Fruit fly (Drosophila melanogaster) whole organism, embryonic: ENCODE results near the gene Sec63.
A peak's percentile ranks its signal among the peaks of the same experiment; 100 is the strongest.

Experiments used
- Bgb ChIP-seq: fragments of 200-800 bp; sonication (Bioruptor generic); IDR thresholded peaks from 2 replicates; pipeline ENCODE4 v1.3.6; 2022; ENCODE audit warnings: missing biosample characterization, missing genetic modification characterization; ENCODE audit not compliant: partially characterized antibody
- CG10274 ChIP-seq: fragments of 200-800 bp; sonication (Bioruptor generic); optimal IDR thresholded peaks from 3 replicates; lab custom pipeline; 2017; ENCODE audit warnings: missing biosample characterization, mild to moderate bottlenecking, missing genetic modification characterization
- CG10431 ChIP-seq: fragments of 200-800 bp; sonication (Bioruptor generic); optimal IDR thresholded peaks from 3 replicates; lab custom pipeline; 2018; ENCODE audit warnings: missing biosample characterization, mild to moderate bottlenecking, missing genetic modification characterization
- CG11398 ChIP-seq: fragments of 200-800 bp; sonication (Bioruptor generic); optimal IDR thresholded peaks from 2 replicates; lab custom pipeline; 2016; ENCODE audit warnings: missing biosample characterization, missing genetic modification characterization
- CG13296 ChIP-seq: fragments of 200-800 bp; sonication (Bioruptor generic); optimal IDR thresholded peaks from 3 replicates; lab custom pipeline; 2018; ENCODE audit warnings: missing biosample characterization, mild to moderate bottlenecking, missing genetic modification characterization
- CG13424 ChIP-seq: fragments of 200-800 bp; sonication (Bioruptor generic); optimal IDR thresholded peaks from 2 replicates; lab custom pipeline; 2019; ENCODE audit warnings: missing biosample characterization, mild to moderate bottlenecking, missing genetic modification characterization, moderate library complexity
- CG14014 ChIP-seq: fragments of 200-800 bp; sonication (Bioruptor generic); IDR thresholded peaks from 2 replicates; pipeline ENCODE4 v1.3.6; 2022; ENCODE audit warnings: missing biosample characterization, missing genetic modification characterization
- CG14050 ChIP-seq: fragments of 200-800 bp; sonication (Bioruptor generic); IDR thresholded peaks from 3 replicates; pipeline ENCODE4 v1.3.6; 2022; ENCODE audit warnings: missing biosample characterization, missing genetic modification characterization
- CG14667 ChIP-seq: fragments of 200-800 bp; sonication (Bioruptor generic); IDR thresholded peaks from 2 replicates; pipeline ENCODE4 v1.3.6; 2022; ENCODE audit warnings: missing biosample characterization, missing genetic modification characterization
- CG1529 ChIP-seq: fragments of 200-800 bp; sonication (Bioruptor generic); optimal IDR thresholded peaks from 3 replicates; lab custom pipeline; 2018; ENCODE audit warnings: missing biosample characterization, missing genetic modification characterization
- CG18011 ChIP-seq: fragments of 200-800 bp; sonication (Bioruptor generic); optimal IDR thresholded peaks from 2 replicates; lab custom pipeline; 2017; ENCODE audit warnings: missing biosample characterization, missing genetic modification characterization, mild to moderate bottlenecking, moderate library complexity, missing genotype
- CG3281 ChIP-seq: fragments of 200-800 bp; sonication (Bioruptor generic); optimal IDR thresholded peaks from 3 replicates; lab custom pipeline; 2017; ENCODE audit warnings: missing biosample characterization, mild to moderate bottlenecking, missing genetic modification characterization
- CG6175 ChIP-seq: fragments of 200-800 bp; sonication (Bioruptor generic); IDR thresholded peaks from 3 replicates; pipeline ENCODE4 v1.3.6; 2022; ENCODE audit warnings: missing biosample characterization, missing genetic modification characterization
- CG7556 ChIP-seq: fragments of 200-800 bp; sonication (Bioruptor generic); optimal IDR thresholded peaks from 2 replicates; lab custom pipeline; 2017; ENCODE audit warnings: missing biosample characterization, mild to moderate bottlenecking, missing genetic modification characterization
- CG7963 ChIP-seq: fragments of 200-800 bp; sonication (Bioruptor generic); IDR thresholded peaks from 3 replicates; pipeline ENCODE4 v1.3.6; 2022; ENCODE audit warnings: missing biosample characterization, missing genetic modification characterization; ENCODE audit not compliant: partially characterized antibody
- CG9817 ChIP-seq: fragments of 200-800 bp; sonication (Bioruptor generic); optimal IDR thresholded peaks from 2 replicates; lab custom pipeline; 2018; ENCODE audit warnings: missing biosample characterization, mild to moderate bottlenecking, missing genetic modification characterization, moderate library complexity
- D19B ChIP-seq: fragments of 200-800 bp; sonication (Bioruptor generic); optimal IDR thresholded peaks from 2 replicates; lab custom pipeline; 2017; ENCODE audit warnings: missing biosample characterization, mild to moderate bottlenecking, missing genetic modification characterization
- Hr78 ChIP-seq, 2 experiments: fragments of 200-800 bp in 1 of 2; fragments of >200 bp in 1 of 2; sonication (Bioruptor generic) in 1 of 2; optimal IDR thresholded peaks; 2 replicates each; lab custom pipeline; 2017 to 2019; ENCODE audit warnings: missing biosample characterization in 2 of 2, missing genetic modification characterization in 2 of 2, mild to moderate bottlenecking in 1 of 2, moderate library complexity in 1 of 2
- Jarid2 ChIP-seq: fragments of 200-800 bp; sonication (Bioruptor generic); optimal IDR thresholded peaks from 3 replicates; lab custom pipeline; 2017; ENCODE audit warnings: mild to moderate bottlenecking, missing biosample characterization, missing genetic modification reagents, missing genetic modification characterization
- Lpt ChIP-seq: fragments of >200 bp; optimal IDR thresholded peaks from 2 replicates; lab custom pipeline; 2018; ENCODE audit warnings: missing biosample characterization, missing genetic modification characterization
- NC2α ChIP-seq: fragments of 200-800 bp; sonication (Bioruptor generic); optimal IDR thresholded peaks from 2 replicates; lab custom pipeline; 2016; ENCODE audit warnings: missing biosample characterization, missing genetic modification characterization
- Neu2 ChIP-seq: fragments of 200-800 bp; sonication (Bioruptor generic); optimal IDR thresholded peaks from 3 replicates; lab custom pipeline; 2016; ENCODE audit warnings: missing biosample characterization, missing genetic modification characterization, borderline replicate concordance
- Poxn ChIP-seq: fragments of 200-800 bp; sonication (Bioruptor generic); IDR thresholded peaks from 2 replicates; pipeline ENCODE4 v1.3.6; 2022; ENCODE audit warnings: missing biosample characterization, missing genetic modification characterization
- Ptx1 ChIP-seq: fragments of 200-800 bp; sonication (Bioruptor generic); IDR thresholded peaks from 2 replicates; pipeline ENCODE4 v1.3.6; 2022; ENCODE audit warnings: missing biosample characterization, missing genetic modification characterization
- Spps ChIP-seq: fragments of 200-800 bp; sonication (Bioruptor generic); optimal IDR thresholded peaks from 2 replicates; lab custom pipeline; 2018; ENCODE audit warnings: missing biosample characterization, mild to moderate bottlenecking, missing genetic modification characterization
- Sry-δ ChIP-seq: fragments of 200-800 bp; sonication (Bioruptor generic); optimal IDR thresholded peaks from 2 replicates; lab custom pipeline; 2016; ENCODE audit warnings: missing biosample characterization, missing genetic modification characterization
- Stat92E ChIP-seq, 3 experiments: fragments of >200 bp in 2 of 3; fragments of 200-800 bp in 1 of 3; sonication (Bioruptor generic) in 1 of 3; optimal IDR thresholded peaks; 2 replicates each; lab custom pipeline; 2017 to 2019; ENCODE audit warnings: missing biosample characterization in 3 of 3, missing genetic modification characterization in 3 of 3, mild to moderate bottlenecking in 1 of 3, moderate library complexity in 1 of 3
- TFAM ChIP-seq: fragments of 200-800 bp; sonication (Bioruptor generic); optimal IDR thresholded peaks from 2 replicates; lab custom pipeline; 2017; ENCODE audit warnings: missing biosample characterization, missing genetic modification characterization, inconsistent platforms
- bbx ChIP-seq: fragments of 200-800 bp; sonication (Bioruptor generic); IDR thresholded peaks from 2 replicates; pipeline ENCODE4 v1.3.6; 2022; ENCODE audit warnings: missing biosample characterization, missing genetic modification characterization; ENCODE audit not compliant: partially characterized antibody
- dan ChIP-seq: fragments of 200-800 bp; sonication (Bioruptor generic); IDR thresholded peaks from 2 replicates; pipeline ENCODE4 v1.3.6; 2022; ENCODE audit warnings: missing biosample characterization, missing genetic modification characterization
- danr ChIP-seq: fragments of 200-800 bp; sonication (Bioruptor generic); IDR thresholded peaks from 2 replicates; pipeline ENCODE4 v1.3.6; 2022; ENCODE audit warnings: missing biosample characterization, missing genetic modification characterization
- fru ChIP-seq: fragments of >200 bp; optimal IDR thresholded peaks from 2 replicates; lab custom pipeline; 2017
- gcm ChIP-seq: fragments of 200-800 bp; sonication (Bioruptor generic); optimal IDR thresholded peaks from 2 replicates; lab custom pipeline; 2019; ENCODE audit warnings: missing biosample characterization, mild to moderate bottlenecking, missing genetic modification characterization, moderate library complexity
- gfzf ChIP-seq: fragments of 200-800 bp; sonication (Bioruptor generic); optimal IDR thresholded peaks from 2 replicates; lab custom pipeline; 2016; ENCODE audit warnings: missing biosample characterization, mild to moderate bottlenecking, missing genetic modification characterization, moderate library complexity
- grau ChIP-seq: fragments of 200-800 bp; optimal IDR thresholded peaks from 3 replicates; lab custom pipeline; 2019; ENCODE audit warnings: missing biosample characterization, mild to moderate bottlenecking, missing genetic modification characterization, moderate library complexity
- gro ChIP-seq: fragments of 200-800 bp; sonication (Bioruptor generic); optimal IDR thresholded peaks from 2 replicates; lab custom pipeline; 2016; ENCODE audit warnings: missing biosample characterization, missing genetic modification characterization
- hkb ChIP-seq, 2 experiments: fragments of 200-800 bp in 1 of 2; fragments of >200 bp in 1 of 2; sonication (Bioruptor generic) in 1 of 2; IDR thresholded peaks in 1 of 2; optimal IDR thresholded peaks in 1 of 2; 2 replicates each; pipeline versions ENCODE4 v1.3.6 to Lab custom; 2017 to 2022; ENCODE audit warnings: missing biosample characterization in 1 of 2, missing genetic modification characterization in 1 of 2
- kah ChIP-seq: fragments of 200-800 bp; sonication (Bioruptor generic); optimal IDR thresholded peaks from 2 replicates; lab custom pipeline; 2018; ENCODE audit warnings: missing biosample characterization, mild to moderate bottlenecking, missing genetic modification characterization
- oc ChIP-seq: fragments of 200-800 bp; sonication (Bioruptor generic); optimal IDR thresholded peaks from 2 replicates; lab custom pipeline; 2018; ENCODE audit warnings: missing biosample characterization, mild to moderate bottlenecking, missing genetic modification characterization, moderate library complexity
- otp ChIP-seq: fragments of 200-800 bp; sonication (Bioruptor generic); IDR thresholded peaks from 3 replicates; pipeline ENCODE4, ENCODE4 v1.3.6; 2022; ENCODE audit warnings: missing biosample characterization, missing genetic modification characterization
- pita ChIP-seq: fragments of 200-800 bp; sonication (Bioruptor generic); optimal IDR thresholded peaks from 2 replicates; lab custom pipeline; 2017; ENCODE audit warnings: missing biosample characterization, mild to moderate bottlenecking, missing genetic modification characterization
- pzg ChIP-seq: fragments of 200-800 bp; sonication (Bioruptor generic); optimal IDR thresholded peaks from 3 replicates; lab custom pipeline; 2018; ENCODE audit warnings: missing biosample characterization, mild to moderate bottlenecking, missing genetic modification characterization, moderate library complexity
- seq ChIP-seq: fragments of 200-800 bp; sonication (Bioruptor generic); IDR thresholded peaks from 2 replicates; pipeline ENCODE4 v1.3.6; 2022; ENCODE audit warnings: missing biosample characterization, missing genetic modification characterization
- sim ChIP-seq: fragments of 200-800 bp; sonication (Bioruptor generic); IDR thresholded peaks from 2 replicates; pipeline ENCODE4 v1.3.6; 2022; ENCODE audit warnings: missing biosample characterization, missing genetic modification characterization
- slp2 ChIP-seq: fragments of 200-800 bp; sonication (Bioruptor generic); optimal IDR thresholded peaks from 2 replicates; lab custom pipeline; 2016; ENCODE audit warnings: missing biosample characterization, missing genetic modification characterization
- sr ChIP-seq: fragments of 200-800 bp; sonication (Bioruptor generic); IDR thresholded peaks from 3 replicates; pipeline ENCODE4 v1.3.6; 2022; ENCODE audit warnings: missing biosample characterization, missing genetic modification characterization
- unc-4 ChIP-seq: fragments of 200-800 bp; sonication (Bioruptor generic); IDR thresholded peaks from 2 replicates; pipeline ENCODE4 v1.3.6; 2022; ENCODE audit warnings: missing biosample characterization, missing genetic modification characterization; ENCODE audit not compliant: partially characterized antibody
- wor ChIP-seq: fragments of 200-800 bp; sonication (Bioruptor generic); IDR thresholded peaks from 2 replicates; pipeline ENCODE4 v1.3.6; 2022; ENCODE audit warnings: missing biosample characterization, missing genetic modification characterization
- yki ChIP-seq: fragments of >200 bp; optimal IDR thresholded peaks from 3 replicates; lab custom pipeline; 2018
- zfh1 ChIP-seq: fragments of 200-800 bp; sonication (Bioruptor generic); IDR thresholded peaks from 3 replicates; pipeline ENCODE4 v1.3.6; 2022; ENCODE audit warnings: missing biosample characterization, missing genetic modification characterization
- zfh2 ChIP-seq: fragments of 200-800 bp; sonication (Bioruptor generic); optimal IDR thresholded peaks from 2 replicates; lab custom pipeline; 2016; ENCODE audit warnings: missing biosample characterization, missing genetic modification characterization

The Sec63 gene

DNA sequence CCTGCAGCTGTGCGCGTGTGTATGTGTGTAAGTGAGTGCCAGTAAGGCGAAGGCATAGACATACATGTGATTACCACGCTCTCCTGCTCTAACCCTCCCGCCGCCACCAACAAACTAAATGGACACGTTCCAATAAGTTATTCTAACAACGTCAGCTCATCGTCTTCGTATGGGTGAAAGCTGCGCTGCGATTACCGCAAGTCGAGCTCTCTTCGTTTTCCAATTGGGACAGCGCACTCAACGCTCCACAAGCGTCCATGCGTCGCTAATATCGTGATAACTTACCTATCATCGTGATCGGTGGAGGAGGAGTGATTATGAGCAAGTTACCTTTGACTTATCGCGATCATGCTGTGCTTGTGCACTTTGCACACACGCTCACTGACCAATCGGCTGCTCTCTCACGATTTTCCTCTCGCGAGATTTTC lies 748 bp downstream of the Sec63 start (continued):
- no peak for TF ChIP-seq D19B (GFP tag; lab: Kevin White, UChicago)
- no peak for TF ChIP-seq grau (tag; lab: Kevin White, UChicago)
- TF ChIP-seq Bgb = no peak
- TF ChIP-seq CG7963 = no peak
- no peak for TF ChIP-seq CG14667
- TF ChIP-seq otp = no peak
- TF ChIP-seq sr (GFP tag; lab: Robert Waterston, UW) = no peak
- TF ChIP-seq bbx = peak; percentile 16; the same call in 1 of the 2 replicates
- no peak for TF ChIP-seq hkb (optimal IDR thresholded peaks at IDR 0.05; lab: Kevin White, UChicago)
- peak; percentile 88 for TF ChIP-seq hkb (GFP tag; IDR thresholded peaks at IDR 0.05; lab: Robert Waterston, UW)
- TF ChIP-seq pzg (GFP tag; lab: Kevin White, UChicago) = no peak
- peak in 1 of 2 experiments; percentile 95 for TF ChIP-seq Hr78 (GFP tag; optimal IDR thresholded peaks at IDR 0.05; lab: Kevin White, UChicago)
- TF ChIP-seq danr (GFP tag; lab: Robert Waterston, UW) = no peak
- TF ChIP-seq fru (lab: Kevin White, UChicago) = no peak
- TF ChIP-seq CG7556 (GFP tag; lab: Kevin White, UChicago) = no peak
- no peak for TF ChIP-seq Neu2 (GFP tag; lab: Kevin White, UChicago)
- 0 out of 3 replicates have a peak, but pooled peaks have one; percentile 38 for TF ChIP-seq zfh1
- TF ChIP-seq seq = no peak
- no peak for TF ChIP-seq slp2 (GFP tag; lab: Kevin White, UChicago)
- no peak for TF ChIP-seq sim (GFP tag; lab: Robert Waterston, UW)
- no peak for TF ChIP-seq Sry-δ
- no peak for TF ChIP-seq CG18011 (GFP tag; lab: Kevin White, UChicago)
- TF ChIP-seq CG13296 (GFP tag; lab: Kevin White, UChicago) = peak; percentile 17
- TF ChIP-seq dan (GFP tag; lab: Robert Waterston, UW) = no peak
- TF ChIP-seq CG6175 (GFP tag; lab: Robert Waterston, UW) = no peak
- peak; percentile 50 for TF ChIP-seq oc
- TF ChIP-seq Jarid2 (GFP tag; lab: Kevin White, UChicago) = no peak
- no peak for TF ChIP-seq CG1529 (GFP tag; lab: Kevin White, UChicago)
- peak; percentile 40 for TF ChIP-seq gro (GFP tag; lab: Kevin White, UChicago)
- TF ChIP-seq zfh2 (GFP tag; lab: Kevin White, UChicago) = no peak
- no peak for TF ChIP-seq CG10274 (GFP tag; lab: Kevin White, UChicago)
- no peak for TF ChIP-seq gcm (GFP tag; lab: Kevin White, UChicago)
- no peak for TF ChIP-seq CG13424 (tag; lab: Kevin White, UChicago)
- TF ChIP-seq kah (GFP tag; lab: Kevin White, UChicago) = no peak
- TF ChIP-seq CG3281 = no peak
- TF ChIP-seq Poxn (GFP tag; lab: Robert Waterston, UW) = no peak
- no peak; the same call in 1 of the 2 replicates for TF ChIP-seq unc-4 (GFP tag; lab: Robert Waterston, UW)
- no peak for TF ChIP-seq pita (GFP tag; lab: Kevin White, UChicago)
- TF ChIP-seq CG14014 = no peak
- no peak for TF ChIP-seq gfzf (GFP tag; lab: Kevin White, UChicago)
- 0 out of 2 replicates have a peak, but pooled peaks have one; percentile 20 for TF ChIP-seq Ptx1
- TF ChIP-seq Lpt = no peak
- TF ChIP-seq Spps = no peak
- no peak for TF ChIP-seq CG11398 (GFP tag; lab: Kevin White, UChicago)
- no peak for TF ChIP-seq TFAM (GFP tag; lab: Kevin White, UChicago)
- TF ChIP-seq CG14050 (GFP tag; lab: Robert Waterston, UW) = no peak
- peak; percentile 99 for TF ChIP-seq CG10431
- TF ChIP-seq Stat92E (GFP tag; optimal IDR thresholded peaks at IDR 0.05; lab: Kevin White, UChicago) = no peak
- no peak for TF ChIP-seq wor (GFP tag; lab: Robert Waterston, UW)
- no peak for TF ChIP-seq CG9817 (tag; lab: Kevin White, UChicago)
- no peak for TF ChIP-seq NC2α (GFP tag; lab: Kevin White, UChicago)
- TF ChIP-seq yki (lab: Kevin White, UChicago) = no peak
